Worm (Caenorhabditis elegans): ENCODE results near the gene pbo-4.

DNA sequence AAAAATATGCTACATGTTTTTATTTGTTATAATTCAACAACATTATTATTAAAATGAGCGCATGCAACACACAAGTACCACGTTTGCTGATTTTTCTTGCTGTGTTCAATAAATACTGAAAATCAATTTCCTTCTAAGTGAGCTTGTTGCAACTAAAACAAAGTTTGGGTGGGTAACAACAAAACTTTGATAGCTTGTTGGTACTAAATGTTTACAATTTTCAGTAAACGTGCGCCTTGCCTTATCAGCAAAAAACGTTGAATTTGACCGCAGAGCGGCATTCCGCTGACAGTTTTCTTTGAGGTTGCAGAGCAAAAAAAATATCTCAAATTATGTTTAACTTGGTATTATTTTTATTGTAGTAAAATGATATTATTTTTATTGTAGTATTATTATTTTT, 27.4 kb downstream of the pbo-4 start:
- TF ChIP-seq ceh-16 (tag; optimal IDR thresholded peaks at IDR 0.05) (no peak), nhr-10 (tag; optimal IDR thresholded peaks at IDR 0.05) (no peak), elt-3 (tag; optimal IDR thresholded peaks at IDR 0.05) (no peak), unc-39 (tag; optimal IDR thresholded peaks at IDR 0.05) (no peak), zag-1 (tag; optimal IDR thresholded peaks at IDR 0.05) (no peak), mdl-1 (tag; optimal IDR thresholded peaks at IDR 0.05) (no peak), nhr-6 (tag; optimal IDR thresholded peaks at IDR 0.05) (no peak), R02D3.7 (tag; optimal IDR thresholded peaks at IDR 0.05) (no peak), nhr-77 (tag; optimal IDR thresholded peaks at IDR 0.05) (no peak), C34F6.9 (tag; optimal IDR thresholded peaks at IDR 0.05) (no peak), ztf-4 (tag; optimal IDR thresholded peaks at IDR 0.05) (no peak), lin-13 (GFP tag; optimal IDR thresholded peaks at IDR 0.05) (no peak), F13H6.1 (tag; optimal IDR thresholded peaks at IDR 0.05) (no peak), ama-1 (optimal IDR thresholded peaks at IDR 0.05) (no peak)
